Worm (Caenorhabditis elegans) whole organism, young adult: ENCODE data around the gene sri-19.
A peak's percentile ranks its signal among the peaks of the same experiment; 100 is the strongest.

Source experiments
- B0261.1 ChIP-seq: sonication (generic microtip); optimal IDR thresholded peaks from 2 replicates; lab custom pipeline; 2016; ENCODE audit warnings: mild to moderate bottlenecking, missing genetic modification characterization, moderate library complexity, missing compliant biosample characterization
- B0336.3 ChIP-seq: fragments of 200-800 bp; sonication (Bioruptor generic); IDR thresholded peaks from 2 replicates; pipeline ENCODE4 v1.3.6; 2022; ENCODE audit warnings: missing genetic modification characterization, missing compliant biosample characterization
- C17E4.6 ChIP-seq: fragments of 200-800 bp; sonication (Bioruptor generic); IDR thresholded peaks from 2 replicates; pipeline ENCODE4 v1.3.6; 2022; ENCODE audit warnings: missing genetic modification reagents, missing genetic modification characterization, missing compliant biosample characterization
- F22D6.2 ChIP-seq: sonication (generic microtip); optimal IDR thresholded peaks from 2 replicates; lab custom pipeline; 2016; ENCODE audit warnings: mild to moderate bottlenecking, missing genetic modification characterization, missing compliant biosample characterization
- F52B5.7 ChIP-seq: sonication (generic microtip); optimal IDR thresholded peaks from 2 replicates; lab custom pipeline; 2016; ENCODE audit warnings: mild to moderate bottlenecking, missing genetic modification characterization, missing compliant biosample characterization
- F57C9.4 ChIP-seq: sonication (generic microtip); optimal IDR thresholded peaks from 2 replicates; lab custom pipeline; 2017; ENCODE audit warnings: mild to moderate bottlenecking, missing genetic modification characterization, missing compliant biosample characterization
- K12H6.12 ChIP-seq: fragments of 200-800 bp; sonication (Bioruptor generic); optimal IDR thresholded peaks from 2 replicates; lab custom pipeline; 2018; ENCODE audit warnings: mild to moderate bottlenecking, missing genetic modification characterization, missing compliant biosample characterization
- Y53F4B.3 ChIP-seq: fragments of 200-800 bp; sonication (Bioruptor generic); IDR thresholded peaks from 2 replicates; pipeline ENCODE4 v1.3.6; 2022; ENCODE audit warnings: missing genetic modification reagents, missing genetic modification characterization, missing compliant biosample characterization
- Y53G8AR.9 ChIP-seq: fragments of 200-800 bp; sonication (Bioruptor generic); conservative IDR thresholded peaks from 2 replicates; pipeline ENCODE4 v1.3.6; 2022; ENCODE audit warnings: missing genetic modification reagents, missing genetic modification characterization, missing compliant biosample characterization
- Y67H2A.10 ChIP-seq: fragments of 200-800 bp; sonication (Bioruptor generic); conservative IDR thresholded peaks from 2 replicates; pipeline ENCODE4 v1.3.6; 2022; ENCODE audit warnings: missing genetic modification reagents, missing genetic modification characterization, missing compliant biosample characterization
- Y95B8A.8 ChIP-seq: fragments of 200-800 bp; sonication (Bioruptor generic); IDR thresholded peaks from 2 replicates; pipeline ENCODE4 v1.3.6; 2022; ENCODE audit warnings: missing genetic modification reagents, missing genetic modification characterization, missing compliant biosample characterization
- ama-1 ChIP-seq, 3 experiments: fragments of 150-350 bp in 1 of 3; sonication (generic microtip) in 2 of 3; optimal IDR thresholded peaks; 2 replicates each; lab custom pipeline; 2014 to 2018; ENCODE audit warnings: missing biosample characterization in 2 of 3, missing genetic modification characterization in 2 of 3, missing genetic modification reagents in 2 of 3
- aptf-2 ChIP-seq: fragments of 200-800 bp; sonication (Bioruptor generic); conservative IDR thresholded peaks from 2 replicates; pipeline ENCODE4 v1.3.6; 2022; ENCODE audit warnings: missing genetic modification reagents, missing genetic modification characterization, missing compliant biosample characterization
- athp-1 ChIP-seq: sonication (generic microtip); optimal IDR thresholded peaks from 2 replicates; lab custom pipeline; 2017; ENCODE audit warnings: mild to moderate bottlenecking, missing genetic modification characterization, missing compliant biosample characterization
- attf-5 ChIP-seq: fragments of 200-800 bp; sonication (Bioruptor generic); optimal IDR thresholded peaks from 2 replicates; lab custom pipeline; 2018; ENCODE audit warnings: mild to moderate bottlenecking, missing genetic modification characterization, missing compliant biosample characterization
- bed-1 ChIP-seq: fragments of 200-800 bp; sonication (Bioruptor generic); IDR thresholded peaks from 2 replicates; pipeline ENCODE4 v1.3.6; 2022; ENCODE audit warnings: missing genetic modification reagents, missing genetic modification characterization, missing compliant biosample characterization
- ccch-3 ChIP-seq: fragments of 200-800 bp; sonication (Bioruptor generic); optimal IDR thresholded peaks from 2 replicates; lab custom pipeline; 2018; ENCODE audit warnings: mild to moderate bottlenecking, missing genetic modification characterization, missing compliant biosample characterization
- ceh-79 ChIP-seq: sonication (generic microtip); optimal IDR thresholded peaks from 2 replicates; lab custom pipeline; 2017; ENCODE audit warnings: mild to moderate bottlenecking, missing genetic modification characterization, missing compliant biosample characterization
- ceh-91 ChIP-seq: fragments of 200-800 bp; sonication (Bioruptor generic); IDR thresholded peaks from 2 replicates; pipeline ENCODE4 v1.3.6; 2022; ENCODE audit warnings: missing genetic modification reagents, missing genetic modification characterization, missing compliant biosample characterization
- die-1 ChIP-seq: sonication (generic microtip); optimal IDR thresholded peaks from 2 replicates; lab custom pipeline; 2016; ENCODE audit warnings: missing genotype, mild to moderate bottlenecking, missing genetic modification characterization, missing compliant biosample characterization
- dox-1 ChIP-seq: fragments of 200-800 bp; sonication (Bioruptor generic); IDR thresholded peaks from 2 replicates; pipeline ENCODE4 v1.3.6; 2022; ENCODE audit warnings: missing genetic modification reagents, missing genetic modification characterization, missing compliant biosample characterization
- dpff-1 ChIP-seq: sonication (generic microtip); optimal IDR thresholded peaks from 2 replicates; lab custom pipeline; 2017; ENCODE audit warnings: mild to moderate bottlenecking, missing genetic modification characterization, missing compliant biosample characterization
- dpl-1 ChIP-seq: fragments of 150-350 bp; optimal IDR thresholded peaks from 2 replicates; lab custom pipeline; 2014; ENCODE audit warnings: missing biosample characterization, missing genetic modification reagents, missing genetic modification characterization
- ekl-4 ChIP-seq: fragments of 200-800 bp; sonication (Bioruptor generic); IDR thresholded peaks from 2 replicates; pipeline ENCODE4 v1.3.6; 2022; ENCODE audit warnings: missing genetic modification reagents, missing genetic modification characterization, missing compliant biosample characterization
- ets-4 ChIP-seq: fragments of 200-800 bp; sonication (Bioruptor generic); optimal IDR thresholded peaks from 2 replicates; lab custom pipeline; 2018; ENCODE audit warnings: mild to moderate bottlenecking, missing genetic modification characterization, missing compliant biosample characterization
- hmg-1.2 ChIP-seq: fragments of 200-800 bp; sonication (Bioruptor generic); IDR thresholded peaks from 2 replicates; pipeline ENCODE4 v1.3.6; 2022; ENCODE audit warnings: missing genetic modification reagents, missing genetic modification characterization, missing compliant biosample characterization
- hsf-1 ChIP-seq: fragments of 200-800 bp; sonication (Bioruptor generic); IDR thresholded peaks from 2 replicates; pipeline ENCODE4 v1.3.6; 2022; ENCODE audit warnings: missing genetic modification reagents, missing genetic modification characterization, missing compliant biosample characterization
- lag-1 ChIP-seq: fragments of 200-800 bp; sonication (Bioruptor generic); IDR thresholded peaks from 2 replicates; pipeline ENCODE4 v1.3.6; 2022; ENCODE audit warnings: missing genetic modification reagents, missing genetic modification characterization, missing compliant biosample characterization
- let-526 ChIP-seq: fragments of 200-800 bp; sonication (Bioruptor generic); IDR thresholded peaks from 2 replicates; pipeline ENCODE4 v1.3.6; 2022; ENCODE audit warnings: missing genetic modification reagents, missing genetic modification characterization, missing compliant biosample characterization
- let-607 ChIP-seq, 2 experiments: fragments of 200-800 bp in 1 of 2; sonication (Bioruptor generic) in 1 of 2; sonication (generic microtip) in 1 of 2; optimal IDR thresholded peaks; 2 replicates each; lab custom pipeline; 2016 to 2018; ENCODE audit warnings: mild to moderate bottlenecking in 2 of 2, missing compliant biosample characterization in 2 of 2, missing genetic modification characterization in 2 of 2, moderate library complexity in 2 of 2, missing genotype in 1 of 2
- lin-40 ChIP-seq: sonication (generic microtip); optimal IDR thresholded peaks from 2 replicates; lab custom pipeline; 2016; ENCODE audit warnings: missing genetic modification characterization, mild to moderate bottlenecking, missing compliant biosample characterization, missing genotype, missing genetic modification reagents
- mcd-1 ChIP-seq: fragments of 200-800 bp; sonication (Bioruptor generic); IDR thresholded peaks from 2 replicates; pipeline ENCODE4 v1.3.6; 2022; ENCODE audit warnings: missing genetic modification reagents, missing genetic modification characterization, missing compliant biosample characterization
- nhr-27 ChIP-seq: fragments of 200-800 bp; sonication (Bioruptor generic); optimal IDR thresholded peaks from 2 replicates; lab custom pipeline; 2018; ENCODE audit warnings: mild to moderate bottlenecking, missing genetic modification characterization, moderate library complexity, missing compliant biosample characterization
- nhr-80 ChIP-seq: sonication (generic microtip); optimal IDR thresholded peaks from 2 replicates; lab custom pipeline; 2016; ENCODE audit warnings: missing genetic modification characterization, missing compliant biosample characterization
- pbrm-1 ChIP-seq: fragments of 200-800 bp; sonication (Bioruptor generic); IDR thresholded peaks from 2 replicates; pipeline ENCODE4 v1.3.6; 2022; ENCODE audit warnings: missing genetic modification reagents, missing genetic modification characterization, missing compliant biosample characterization
- repo-1 ChIP-seq: sonication (generic microtip); optimal IDR thresholded peaks from 2 replicates; lab custom pipeline; 2017; ENCODE audit warnings: mild to moderate bottlenecking, missing genetic modification characterization, missing compliant biosample characterization
- snpc-3.4 ChIP-seq: sonication (generic microtip); optimal IDR thresholded peaks from 2 replicates; lab custom pipeline; 2017; ENCODE audit warnings: missing genetic modification characterization, mild to moderate bottlenecking, missing compliant biosample characterization, antibody characterized with exemption, moderate library complexity, missing genotype, missing genetic modification reagents
- snpc-4 ChIP-seq, 5 experiments: fragments of 150-350 bp in 1 of 5; sonication (generic microtip) in 4 of 5; optimal IDR thresholded peaks; 2 replicates each; lab custom pipeline; 2014 to 2018; ENCODE audit warnings: missing genetic modification characterization in 5 of 5, missing biosample characterization in 3 of 5, antibody characterized with exemption in 2 of 5, mild to moderate bottlenecking in 2 of 5, missing compliant biosample characterization in 2 of 5, missing genotype in 2 of 5, moderate library complexity in 2 of 5, missing genetic modification reagents in 1 of 5
- sptf-2 ChIP-seq: fragments of 200-800 bp; sonication (Bioruptor generic); optimal IDR thresholded peaks from 2 replicates; lab custom pipeline; 2018; ENCODE audit warnings: mild to moderate bottlenecking, missing genetic modification characterization, missing compliant biosample characterization
- zim-3 ChIP-seq: sonication (generic microtip); optimal IDR thresholded peaks from 2 replicates; lab custom pipeline; 2017; ENCODE audit warnings: mild to moderate bottlenecking, missing genetic modification characterization, moderate library complexity, missing compliant biosample characterization
- ztf-25 ChIP-seq: fragments of 200-800 bp; sonication (Bioruptor generic); IDR thresholded peaks from 2 replicates; pipeline ENCODE4 v1.3.6; 2022; ENCODE audit warnings: missing genetic modification reagents, missing genetic modification characterization, missing compliant biosample characterization
- ztf-26 ChIP-seq: sonication (generic microtip); optimal IDR thresholded peaks from 2 replicates; lab custom pipeline; 2017; ENCODE audit warnings: missing genetic modification characterization, missing compliant biosample characterization

Gene sri-19

ce11 chrIV:10933777-10934546, 24.2 kb upstream of the sri-19 start (continued):
- TF ChIP-seq ceh-79 (tag; lab: Kevin White, UChicago) (peak; percentile 71), dox-1 (GFP tag; lab: Robert Waterston, UW) (peak; percentile 21; the same call in 1 of the 2 replicates), athp-1 (tag; lab: Kevin White, UChicago) (peak; percentile 90), let-526 (GFP tag; lab: Robert Waterston, UW) (peak; percentile 43; the same call in 1 of the 2 replicates), die-1 (tag; lab: Kevin White, UChicago) (peak; percentile 42), let-607 (tag; optimal IDR thresholded peaks at IDR 0.05; lab: Kevin White, UChicago) (peak in 1 of 2 experiments; percentile 56), lin-40 (tag; lab: Kevin White, UChicago) (peak; percentile 6), nhr-80 (tag; lab: Kevin White, UChicago) (peak; percentile 0), snpc-4 (GFP tag; optimal IDR thresholded peaks at IDR 0.05; lab: Kevin White, UChicago) (no peak), snpc-4 (tag; optimal IDR thresholded peaks at IDR 0.05; lab: Kevin White, UChicago) (peak in 2 of 4 experiments; percentile 10 to 11), aptf-2 (no peak), mcd-1 (GFP tag; lab: Robert Waterston, UW) (peak; percentile 67), hmg-1.2 (peak; percentile 22; the same call in 1 of the 2 replicates), dpff-1 (peak; percentile 69), ets-4 (GFP tag; lab: Kevin White, UChicago) (peak; percentile 14), bed-1 (GFP tag; lab: Robert Waterston, UW) (0 out of 2 replicates have a peak, but pooled peaks have one; percentile 19), F57C9.4 (tag; lab: Kevin White, UChicago) (peak; percentile 5), Y67H2A.10 (GFP tag; lab: Robert Waterston, UW) (0 out of 2 replicates have a peak, but pooled peaks have one; percentile 27), attf-5 (GFP tag; lab: Kevin White, UChicago) (peak; percentile 32), zim-3 (tag; lab: Kevin White, UChicago) (peak; percentile 81), sptf-2 (no peak), K12H6.12 (peak; percentile 61), lag-1 (0 out of 2 replicates have a peak, but pooled peaks have one; percentile 57), F52B5.7 (tag; lab: Kevin White, UChicago) (peak; percentile 86), B0261.1 (peak; percentile 3)

ce11 chrIV:10934786-10935185, 23.4 kb upstream of the sri-19 start:
- 0 out of 2 replicates have a peak, but pooled peaks have one; percentile 5 for TF ChIP-seq pbrm-1 (GFP tag; lab: Robert Waterston, UW)
- TF ChIP-seq C17E4.6 (GFP tag; lab: Robert Waterston, UW), result 0 out of 2 replicates have a peak, but pooled peaks have one; percentile 7
- TF ChIP-seq snpc-3.4 (tag; lab: Kevin White, UChicago), result no peak
- TF ChIP-seq Y95B8A.8 (GFP tag; lab: Robert Waterston, UW), result 0 out of 2 replicates have a peak, but pooled peaks have one; percentile 9
- TF ChIP-seq ztf-26, result no peak
- TF ChIP-seq ama-1 (optimal IDR thresholded peaks at IDR 0.05; lab: Kevin White, UChicago), result peak; percentile 56
- no peak for TF ChIP-seq ama-1 (GFP tag; optimal IDR thresholded peaks at IDR 0.05; lab: Kevin White, UChicago)

ce11 chrIV:10935336-10935735, 22.8 kb upstream of the sri-19 start:
- TF ChIP-seq ceh-91 (GFP tag; lab: Robert Waterston, UW) (no peak), snpc-4 (GFP tag; optimal IDR thresholded peaks at IDR 0.05; lab: Kevin White, UChicago) (no peak), snpc-4 (tag; optimal IDR thresholded peaks at IDR 0.05; lab: Kevin White, UChicago) (peak in 1 of 4 experiments; percentile 10), ekl-4 (GFP tag; lab: Robert Waterston, UW) (peak; percentile 85), ztf-25 (GFP tag; lab: Robert Waterston, UW) (no peak), hsf-1 (GFP tag; lab: Robert Waterston, UW) (no peak), ztf-26 (peak; percentile 31), F22D6.2 (tag; lab: Kevin White, UChicago) (peak; percentile 18), F57C9.4 (tag; lab: Kevin White, UChicago) (no peak), B0336.3 (GFP tag; lab: Robert Waterston, UW) (peak; percentile 17; the same call in 1 of the 2 replicates), ccch-3 (GFP tag; lab: Kevin White, UChicago) (no peak), mcd-1 (GFP tag; lab: Robert Waterston, UW) (peak; percentile 76), Y53F4B.3 (no peak), Y53G8AR.9 (peak; percentile 47; the same call in 1 of the 2 replicates), athp-1 (tag; lab: Kevin White, UChicago) (no peak), snpc-3.4 (tag; lab: Kevin White, UChicago) (no peak), repo-1 (no peak), nhr-27 (tag; lab: Kevin White, UChicago) (no peak), dpl-1 (GFP tag; lab: Kevin White, UChicago) (no peak), zim-3 (tag; lab: Kevin White, UChicago) (no peak), dox-1 (GFP tag; lab: Robert Waterston, UW) (peak; percentile 75)
